Comparison of ENCODE assay signal across 1 fruit fly cellular context in genomic region chr3R:23921701-23922501, dm6.
TF ChIP-seq lines count a peak whose summit lies in the region.

No protein-coding gene starts in this region.

TF ChIP-seq in whole organism, embryonic, 481 proteins besides CTCF, POLR2A, EP300 and RAD21 (continued from another document and continues in another):
- TF ChIP-seq CG6791 (GFP tag; IDR thresholded peaks at IDR 0.05; lab: Robert Waterston, UW; ENCODE audit: partially characterized antibody) = no peak
- TF ChIP-seq zf30C (GFP tag; optimal IDR thresholded peaks at IDR 0.05; lab: Kevin White, UChicago) = peak; percentile 34
- peak; percentile 29 for TF ChIP-seq CG1603 (tag; optimal IDR thresholded peaks at IDR 0.05; lab: Kevin White, UChicago)
- TF ChIP-seq CG31224 (GFP tag; IDR thresholded peaks at IDR 0.05; lab: Robert Waterston, UW) = peak; percentile 43; the same call in 1 of the 2 replicates
- TF ChIP-seq pan (optimal IDR thresholded peaks at IDR 0.05; lab: Kevin White, UChicago) = no peak
- TF ChIP-seq pan (GFP tag; optimal IDR thresholded peaks at IDR 0.05 in 1 of 2, IDR thresholded peaks at IDR 0.05 in 1 of 2) = peak in 1 of 2 experiments; percentile 71
- peak; percentile 1 for TF ChIP-seq mam (GFP tag; optimal IDR thresholded peaks at IDR 0.05; lab: Kevin White, UChicago)
- TF ChIP-seq lmd (GFP tag; IDR thresholded peaks at IDR 0.05; lab: Robert Waterston, UW) = peak; percentile 52; the same call in 1 of the 2 replicates
- peak; percentile 8 for TF ChIP-seq Ets65A (GFP tag; lab: Kevin White, UChicago)
- TF ChIP-seq tx (GFP tag; optimal IDR thresholded peaks at IDR 0.05; lab: Kevin White, UChicago) = no peak
- peak; percentile 23; the same call in 1 of the 2 replicates for TF ChIP-seq CG32767 (GFP tag; IDR thresholded peaks at IDR 0.05; lab: Robert Waterston, UW)
- TF ChIP-seq Six4 (GFP tag; optimal IDR thresholded peaks at IDR 0.05; lab: Kevin White, UChicago) = peak; percentile 10
- peak; percentile 53 for TF ChIP-seq HmgZ (tag; optimal IDR thresholded peaks at IDR 0.05; lab: Kevin White, UChicago)
- TF ChIP-seq CG4707 (GFP tag; optimal IDR thresholded peaks at IDR 0.05; lab: Kevin White, UChicago) = peak; percentile 97
- TF ChIP-seq CG15269 (tag; optimal IDR thresholded peaks at IDR 0.05; lab: Kevin White, UChicago) = peak; percentile 59
- TF ChIP-seq CG14050 (GFP tag; IDR thresholded peaks at IDR 0.05; lab: Robert Waterston, UW) = peak; percentile 13; the same call in 1 of the 3 replicates
- TF ChIP-seq ERR (GFP tag; optimal IDR thresholded peaks at IDR 0.05; lab: Kevin White, UChicago) = no peak
- TF ChIP-seq CG17829 (tag; optimal IDR thresholded peaks at IDR 0.05; lab: Kevin White, UChicago) = no peak
- peak; percentile 26 for TF ChIP-seq MTF-1 (GFP tag; optimal IDR thresholded peaks at IDR 0.05; lab: Kevin White, UChicago; ENCODE audit: borderline replicate concordance)
- TF ChIP-seq CoRest (tag; optimal IDR thresholded peaks at IDR 0.05; lab: Kevin White, UChicago) = peak; percentile 37
- peak; percentile 97; the same call in 3 of the 4 replicates for TF ChIP-seq chinmo (GFP tag; IDR thresholded peaks at IDR 0.05; lab: Robert Waterston, UW; ENCODE audit: partially characterized antibody)
- TF ChIP-seq CG3407 (GFP tag; optimal IDR thresholded peaks at IDR 0.05; lab: Kevin White, UChicago) = peak; percentile 21
- peak; percentile 94 for TF ChIP-seq z (GFP tag; IDR thresholded peaks at IDR 0.05; lab: Robert Waterston, UW)
- TF ChIP-seq crol (GFP tag; IDR thresholded peaks at IDR 0.05; lab: Robert Waterston, UW) = peak; percentile 98
- TF ChIP-seq org-1 (GFP tag; optimal IDR thresholded peaks at IDR 0.05; lab: Kevin White, UChicago) = peak; percentile 26
- TF ChIP-seq CG17912 (GFP tag; optimal IDR thresholded peaks at IDR 0.05; lab: Kevin White, UChicago) = no peak
- peak; percentile 62 for TF ChIP-seq Ptx1 (GFP tag; IDR thresholded peaks at IDR 0.05; lab: Robert Waterston, UW)
- TF ChIP-seq ap (GFP tag; IDR thresholded peaks at IDR 0.05; lab: Robert Waterston, UW) = 0 out of 2 replicates have a peak, but pooled peaks have one; percentile 40
- no peak for TF ChIP-seq unc-4 (GFP tag; IDR thresholded peaks at IDR 0.05; lab: Robert Waterston, UW; ENCODE audit: partially characterized antibody)
- peak; percentile 59 for TF ChIP-seq Rfx (GFP tag; IDR thresholded peaks at IDR 0.05; lab: Robert Waterston, UW)
- TF ChIP-seq Myb (GFP tag; optimal IDR thresholded peaks at IDR 0.05; lab: Kevin White, UChicago) = no peak
- peak; percentile 74 for TF ChIP-seq Drgx (GFP tag; IDR thresholded peaks at IDR 0.05; lab: Robert Waterston, UW)
- TF ChIP-seq Asciz (GFP tag; optimal IDR thresholded peaks at IDR 0.05; lab: Kevin White, UChicago) = peak; percentile 19
- no peak for TF ChIP-seq CG13123 (GFP tag; optimal IDR thresholded peaks at IDR 0.05; lab: Kevin White, UChicago)
- TF ChIP-seq CG1832 (GFP tag; optimal IDR thresholded peaks at IDR 0.05; lab: Kevin White, UChicago) = peak; percentile 41
- TF ChIP-seq E2f2 (GFP tag; IDR thresholded peaks at IDR 0.05; lab: Robert Waterston, UW) = peak; percentile 33
- TF ChIP-seq CG18764 (GFP tag; optimal IDR thresholded peaks at IDR 0.05; lab: Kevin White, UChicago) = no peak
- peak; percentile 58 for TF ChIP-seq Xrp1 (GFP tag; IDR thresholded peaks at IDR 0.05; lab: Robert Waterston, UW)
- peak; percentile 87 for TF ChIP-seq CG12769 (tag; optimal IDR thresholded peaks at IDR 0.05; lab: Kevin White, UChicago)
- TF ChIP-seq rib (GFP tag; IDR thresholded peaks at IDR 0.05; lab: Robert Waterston, UW) = no peak; the same call in 1 of the 2 replicates
- peak; percentile 51 for TF ChIP-seq CG13424 (tag; optimal IDR thresholded peaks at IDR 0.05; lab: Kevin White, UChicago)
- no peak for TF ChIP-seq CG15011 (GFP tag; optimal IDR thresholded peaks at IDR 0.05; lab: Kevin White, UChicago)
- peak; percentile 40; the same call in 1 of the 2 replicates for TF ChIP-seq CG11247 (GFP tag; IDR thresholded peaks at IDR 0.05; lab: Robert Waterston, UW)
- TF ChIP-seq tap (tag; optimal IDR thresholded peaks at IDR 0.05; lab: Kevin White, UChicago) = peak; percentile 39
- TF ChIP-seq sob (GFP tag; IDR thresholded peaks at IDR 0.05; lab: Robert Waterston, UW) = peak; percentile 30; the same call in 1 of the 2 replicates
- peak; percentile 38; the same call in 1 of the 2 replicates for TF ChIP-seq Oaz (GFP tag; IDR thresholded peaks at IDR 0.05; lab: Robert Waterston, UW)
- 0 out of 3 replicates have a peak, but pooled peaks have one; percentile 27 for TF ChIP-seq ase (GFP tag; IDR thresholded peaks at IDR 0.05; lab: Robert Waterston, UW)
- peak; percentile 40; the same call in 1 of the 2 replicates for TF ChIP-seq Adf1 (GFP tag; IDR thresholded peaks at IDR 0.05; lab: Robert Waterston, UW)
- peak; percentile 15; the same call in 1 of the 3 replicates for TF ChIP-seq CG11093 (GFP tag; IDR thresholded peaks at IDR 0.05; lab: Robert Waterston, UW)
- TF ChIP-seq Aef1 (GFP tag; IDR thresholded peaks at IDR 0.05; lab: Robert Waterston, UW) = peak; percentile 70
- TF ChIP-seq zfh1 (GFP tag; IDR thresholded peaks at IDR 0.05; lab: Robert Waterston, UW) = peak; percentile 57; the same call in 1 of the 3 replicates
- no peak for TF ChIP-seq nerfin-2 (GFP tag; IDR thresholded peaks at IDR 0.05; lab: Robert Waterston, UW; ENCODE audit: partially characterized antibody)
- TF ChIP-seq nau (GFP tag; optimal IDR thresholded peaks at IDR 0.05; lab: Kevin White, UChicago) = peak; percentile 90
- peak; percentile 67; the same call in 2 of the 3 replicates for TF ChIP-seq CG34422 (GFP tag; IDR thresholded peaks at IDR 0.05; lab: Robert Waterston, UW)
- TF ChIP-seq CG2120 (GFP tag; optimal IDR thresholded peaks at IDR 0.05; lab: Kevin White, UChicago) = peak; percentile 5
- TF ChIP-seq CG12104 (GFP tag; optimal IDR thresholded peaks at IDR 0.05; lab: Kevin White, UChicago) = peak; percentile 5
- TF ChIP-seq grn (GFP tag; optimal IDR thresholded peaks at IDR 0.05; lab: Kevin White, UChicago) = peak; percentile 3
- TF ChIP-seq CG11723 (GFP tag; optimal IDR thresholded peaks at IDR 0.05; lab: Kevin White, UChicago) = no peak
- TF ChIP-seq pfk (GFP tag; optimal IDR thresholded peaks at IDR 0.05; lab: Kevin White, UChicago) = peak; percentile 8
- TF ChIP-seq CG13775 (GFP tag; optimal IDR thresholded peaks at IDR 0.05; lab: Kevin White, UChicago) = peak; percentile 10
- peak; percentile 53 for TF ChIP-seq ttk (GFP tag; IDR thresholded peaks at IDR 0.05; lab: Robert Waterston, UW)
- TF ChIP-seq dan (GFP tag; IDR thresholded peaks at IDR 0.05; lab: Robert Waterston, UW) = no peak
- peak; percentile 81 for TF ChIP-seq CG6689 (GFP tag; IDR thresholded peaks at IDR 0.05; lab: Robert Waterston, UW)
- peak; percentile 56; the same call in 1 of the 2 replicates for TF ChIP-seq Rx (GFP tag; IDR thresholded peaks at IDR 0.05; lab: Robert Waterston, UW)
- TF ChIP-seq CrebB (tag; optimal IDR thresholded peaks at IDR 0.05; lab: Kevin White, UChicago) = peak; percentile 33
- peak; percentile 66 for TF ChIP-seq E2f1 (GFP tag; IDR thresholded peaks at IDR 0.05; lab: Robert Waterston, UW)
- no peak for TF ChIP-seq Hsf (GFP tag; optimal IDR thresholded peaks at IDR 0.05; lab: Kevin White, UChicago)
- peak; percentile 55 for TF ChIP-seq jing (GFP tag; optimal IDR thresholded peaks at IDR 0.05; lab: Kevin White, UChicago)
- TF ChIP-seq Dip3 (GFP tag; optimal IDR thresholded peaks at IDR 0.05; lab: Kevin White, UChicago) = peak; percentile 3
- TF ChIP-seq CG17612 (GFP tag; IDR thresholded peaks at IDR 0.05; lab: Robert Waterston, UW) = 0 out of 2 replicates have a peak, but pooled peaks have one; percentile 11
- TF ChIP-seq otp (GFP tag; IDR thresholded peaks at IDR 0.05; lab: Robert Waterston, UW) = peak; percentile 49; the same call in 1 of the 3 replicates
- peak; percentile 83 for TF ChIP-seq abd-A (tag; optimal IDR thresholded peaks at IDR 0.05; lab: Kevin White, UChicago)
- peak; percentile 58; the same call in 1 of the 2 replicates for TF ChIP-seq klu (GFP tag; IDR thresholded peaks at IDR 0.05; lab: Robert Waterston, UW)
- TF ChIP-seq Fer1 (GFP tag; optimal IDR thresholded peaks at IDR 0.05; lab: Kevin White, UChicago) = peak; percentile 33
- peak; percentile 48 for TF ChIP-seq az2 (GFP tag; optimal IDR thresholded peaks at IDR 0.05; lab: Kevin White, UChicago)
- TF ChIP-seq pnt (GFP tag; optimal IDR thresholded peaks at IDR 0.05; lab: Kevin White, UChicago) = no peak
- TF ChIP-seq CG14441 (GFP tag; IDR thresholded peaks at IDR 0.05; lab: Robert Waterston, UW) = peak; percentile 63; the same call in 1 of the 2 replicates
- TF ChIP-seq Nf-YB (GFP tag; optimal IDR thresholded peaks at IDR 0.05; lab: Kevin White, UChicago) = no peak
- peak; percentile 57; the same call in 1 of the 3 replicates for TF ChIP-seq ci (GFP tag; IDR thresholded peaks at IDR 0.05; lab: Robert Waterston, UW)
- no peak for TF ChIP-seq CG33213 (GFP tag; optimal IDR thresholded peaks at IDR 0.05; lab: Kevin White, UChicago)
- peak; percentile 42 for TF ChIP-seq PHDP (tag; optimal IDR thresholded peaks at IDR 0.05; lab: Kevin White, UChicago)
- no peak for TF ChIP-seq CG2129 (GFP tag; IDR thresholded peaks at IDR 0.05; lab: Robert Waterston, UW; ENCODE audit: partially characterized antibody)
- peak; percentile 50; the same call in 1 of the 2 replicates for TF ChIP-seq CG10366 (GFP tag; IDR thresholded peaks at IDR 0.05; lab: Robert Waterston, UW)
- peak; percentile 53 for TF ChIP-seq HLHmδ (GFP tag; optimal IDR thresholded peaks at IDR 0.05; lab: Kevin White, UChicago)
- peak; percentile 5 for TF ChIP-seq nmo (GFP tag; optimal IDR thresholded peaks at IDR 0.05; lab: Kevin White, UChicago)
- TF ChIP-seq CG17385 (GFP tag; optimal IDR thresholded peaks at IDR 0.05; lab: Kevin White, UChicago) = peak; percentile 18
- peak; percentile 26 for TF ChIP-seq CG15514 (GFP tag; optimal IDR thresholded peaks at IDR 0.05; lab: Kevin White, UChicago)
- TF ChIP-seq Blimp-1 (GFP tag; optimal IDR thresholded peaks at IDR 0.05; lab: Kevin White, UChicago) = peak; percentile 38
- TF ChIP-seq schlank (tag; optimal IDR thresholded peaks at IDR 0.05; lab: Kevin White, UChicago) = peak; percentile 19
- no peak for TF ChIP-seq aop (GFP tag; IDR thresholded peaks at IDR 0.05; lab: Robert Waterston, UW)
- peak; percentile 26 for TF ChIP-seq ac (GFP tag; optimal IDR thresholded peaks at IDR 0.05; lab: Kevin White, UChicago)
- peak; percentile 73 for TF ChIP-seq unpg (GFP tag; optimal IDR thresholded peaks at IDR 0.05; lab: Kevin White, UChicago)
- TF ChIP-seq dysf (GFP tag; IDR thresholded peaks at IDR 0.05; lab: Robert Waterston, UW) = peak; percentile 40
- TF ChIP-seq lilli (GFP tag; optimal IDR thresholded peaks at IDR 0.05; lab: Kevin White, UChicago) = no peak
- TF ChIP-seq repo (GFP tag; optimal IDR thresholded peaks at IDR 0.05; lab: Kevin White, UChicago) = no peak
- TF ChIP-seq HHEX (GFP tag; optimal IDR thresholded peaks at IDR 0.05; lab: Kevin White, UChicago) = peak; percentile 32
- no peak for TF ChIP-seq Opbp (GFP tag; IDR thresholded peaks at IDR 0.05; lab: Robert Waterston, UW; ENCODE audit: partially characterized antibody)
- TF ChIP-seq pita (GFP tag; optimal IDR thresholded peaks at IDR 0.05; lab: Kevin White, UChicago) = no peak
- TF ChIP-seq amos (GFP tag; IDR thresholded peaks at IDR 0.05; lab: Robert Waterston, UW; ENCODE audit: partially characterized antibody) = no peak
- no peak for TF ChIP-seq CG15479 (GFP tag; optimal IDR thresholded peaks at IDR 0.05; lab: Kevin White, UChicago)
- TF ChIP-seq CG18262 (tag; optimal IDR thresholded peaks at IDR 0.05; lab: Kevin White, UChicago) = peak; percentile 26
- no peak for TF ChIP-seq Fer2 (tag; optimal IDR thresholded peaks at IDR 0.05; lab: Kevin White, UChicago)
- peak; percentile 8 for TF ChIP-seq trem (tag; optimal IDR thresholded peaks at IDR 0.05; lab: Kevin White, UChicago)
- peak; percentile 42 for TF ChIP-seq Hmr (GFP tag; optimal IDR thresholded peaks at IDR 0.05; lab: Kevin White, UChicago)
- TF ChIP-seq ato (GFP tag; IDR thresholded peaks at IDR 0.05; lab: Robert Waterston, UW; ENCODE audit: partially characterized antibody) = no peak; the same call in 1 of the 2 replicates
- TF ChIP-seq Hr51 (GFP tag; optimal IDR thresholded peaks at IDR 0.05; lab: Kevin White, UChicago) = peak in 1 of 2 experiments; percentile 59
- TF ChIP-seq Taf1 (GFP tag; IDR thresholded peaks at IDR 0.05; lab: Robert Waterston, UW) = peak; percentile 43; the same call in 1 of the 2 replicates
- TF ChIP-seq lola (GFP tag; optimal IDR thresholded peaks at IDR 0.05; lab: Kevin White, UChicago) = peak in 1 of 3 experiments; percentile 4
- TF ChIP-seq CG9215 (GFP tag; IDR thresholded peaks at IDR 0.05; lab: Robert Waterston, UW) = peak; percentile 17; the same call in 1 of the 2 replicates
- no peak for TF ChIP-seq Dref (GFP tag; IDR thresholded peaks at IDR 0.05; lab: Robert Waterston, UW)
- TF ChIP-seq Hey (tag; optimal IDR thresholded peaks at IDR 0.05; lab: Kevin White, UChicago) = peak; percentile 56
- TF ChIP-seq CG43689 (GFP tag; IDR thresholded peaks at IDR 0.05; lab: Robert Waterston, UW) = no peak
- TF ChIP-seq CG10209 (GFP tag; optimal IDR thresholded peaks at IDR 0.05; lab: Kevin White, UChicago) = peak; percentile 48
- peak; percentile 35 for TF ChIP-seq CG4328 (GFP tag; optimal IDR thresholded peaks at IDR 0.05; lab: Kevin White, UChicago)
- no peak for TF ChIP-seq NC2β (GFP tag; optimal IDR thresholded peaks at IDR 0.05; lab: Kevin White, UChicago)
- TF ChIP-seq CG17359 (tag; optimal IDR thresholded peaks at IDR 0.05; lab: Kevin White, UChicago) = peak; percentile 57
- no peak for TF ChIP-seq CG4282 (GFP tag; optimal IDR thresholded peaks at IDR 0.05; lab: Kevin White, UChicago)
- peak; percentile 48 for TF ChIP-seq CG3281 (GFP tag; optimal IDR thresholded peaks at IDR 0.05; lab: Kevin White, UChicago)
- TF ChIP-seq cad (GFP tag; optimal IDR thresholded peaks at IDR 0.05; lab: Kevin White, UChicago) = no peak
- TF ChIP-seq CG32772 (GFP tag; IDR thresholded peaks at IDR 0.05; lab: Robert Waterston, UW) = 0 out of 2 replicates have a peak, but pooled peaks have one; percentile 7
- peak; percentile 52 for TF ChIP-seq CG12071 (GFP tag; optimal IDR thresholded peaks at IDR 0.05; lab: Kevin White, UChicago)
- TF ChIP-seq sr (GFP tag; IDR thresholded peaks at IDR 0.05; lab: Robert Waterston, UW) = peak; percentile 79
- TF ChIP-seq Meics (GFP tag; optimal IDR thresholded peaks at IDR 0.05; lab: Kevin White, UChicago) = peak; percentile 5
- TF ChIP-seq Doc2 (GFP tag; IDR thresholded peaks at IDR 0.05; lab: Robert Waterston, UW) = no peak
- no peak for TF ChIP-seq CG10959 (GFP tag; IDR thresholded peaks at IDR 0.05; lab: Robert Waterston, UW)
- peak; percentile 59 for TF ChIP-seq fd3F (GFP tag; optimal IDR thresholded peaks at IDR 0.05; lab: Kevin White, UChicago)
